Worm (Caenorhabditis elegans) whole organism, L1 larva: ENCODE data around the gene zyg-9.

Experiments used
- ceh-82 ChIP-seq, 3 experiments: fragments of 150-350 bp in 1 of 3; sonication (generic microtip) in 2 of 3; optimal IDR thresholded peaks; 2 replicates each; lab custom pipeline; 2014 to 2017; ENCODE audit warnings: missing biosample characterization in 3 of 3, missing genetic modification characterization in 3 of 3
- dpl-1 ChIP-seq, 3 experiments: fragments of 150-350 bp in 2 of 3; sonication (generic microtip) in 1 of 3; optimal IDR thresholded peaks; 2 replicates each; lab custom pipeline; 2014 to 2017; ENCODE audit warnings: missing biosample characterization in 3 of 3, missing genetic modification characterization in 3 of 3, missing genetic modification reagents in 3 of 3
- lin-39 ChIP-seq: fragments of 150-350 bp; optimal IDR thresholded peaks from 2 replicates; lab custom pipeline; 2014; ENCODE audit warnings: missing biosample characterization, missing genetic modification reagents, missing genetic modification characterization
- sox-4 ChIP-seq: sonication (generic microtip); optimal IDR thresholded peaks from 2 replicates; lab custom pipeline; 2016; ENCODE audit warnings: missing genetic modification characterization, missing compliant biosample characterization
- ztf-4 ChIP-seq: fragments of 150-350 bp; optimal IDR thresholded peaks from 2 replicates; lab custom pipeline; 2014; ENCODE audit warnings: missing biosample characterization, missing genetic modification characterization

DNA sequence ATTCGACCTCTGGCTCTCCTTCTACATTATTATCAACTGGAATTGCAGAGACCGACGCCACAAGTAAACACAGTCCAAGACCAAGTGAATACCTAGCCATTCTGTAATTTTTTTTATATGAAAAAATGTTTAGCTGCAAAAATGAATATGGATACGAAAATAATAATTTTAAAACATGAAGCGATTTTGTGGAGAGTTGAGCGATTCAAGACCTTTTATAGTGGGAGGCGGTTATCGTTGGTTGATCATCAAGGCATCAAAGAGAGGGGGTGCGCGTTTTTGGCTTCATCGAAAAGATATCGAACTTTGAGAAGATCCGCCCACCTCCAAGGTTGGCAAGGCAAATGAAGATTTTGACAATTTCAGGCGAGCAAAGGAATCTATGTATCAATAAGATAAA is 10.9 kb upstream of the zyg-9 start, which contains the start of gene cut-3:
- TF ChIP-seq lin-39 (no peak), ztf-4 (tag; lab: Kevin White, UChicago) (no peak), ceh-82 (tag; optimal IDR thresholded peaks at IDR 0.05; lab: Kevin White, UChicago) (no peak), dpl-1 (GFP tag; optimal IDR thresholded peaks at IDR 0.05; lab: Kevin White, UChicago) (no peak), sox-4 (tag; lab: Kevin White, UChicago) (no peak)
